Worm (Caenorhabditis elegans): ENCODE data around the gene H35N09.2.

DNA sequence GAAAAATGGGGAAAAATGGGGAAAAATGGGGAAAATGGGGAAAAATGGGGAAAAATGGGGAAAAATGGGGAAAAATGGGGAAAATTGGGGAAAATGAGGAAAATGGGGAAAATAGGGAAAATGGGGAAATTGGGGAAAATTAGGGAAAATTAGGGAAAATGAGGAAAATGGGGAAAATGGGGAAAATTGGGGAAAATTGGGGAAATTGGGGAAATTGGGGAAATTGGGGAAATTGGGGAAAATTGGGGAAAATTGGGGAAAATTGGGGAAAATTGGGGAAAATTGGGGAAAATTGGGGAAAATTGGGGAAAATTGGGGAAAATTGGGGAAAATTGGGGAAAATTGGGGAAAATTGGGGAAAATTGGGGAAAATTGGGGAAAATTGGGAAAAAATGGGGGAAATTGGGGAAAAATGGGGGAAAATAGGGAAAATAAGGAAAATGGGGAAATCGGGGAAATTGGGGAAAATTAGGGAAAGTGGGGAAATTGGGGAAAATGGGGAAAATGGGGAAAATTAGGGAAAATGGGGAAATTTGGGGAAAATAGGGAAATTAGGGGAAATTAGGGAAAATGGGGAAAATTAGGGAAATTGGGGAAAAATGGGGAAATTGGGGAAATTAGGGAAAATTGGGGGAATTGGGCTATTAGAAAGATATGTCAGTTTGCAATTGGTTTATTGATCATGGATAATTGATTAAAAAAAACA lies 2.0 kb downstream of the H35N09.2 start:
- no peak for TF ChIP-seq zag-1 (tag; optimal IDR thresholded peaks at IDR 0.05)
- TF ChIP-seq nfya-1 (tag; optimal IDR thresholded peaks at IDR 0.05; ENCODE audit: insufficient read depth) = no peak
- TF ChIP-seq skn-1 (tag; optimal IDR thresholded peaks at IDR 0.05) = no peak
- no peak for TF ChIP-seq nhr-25 (tag; optimal IDR thresholded peaks at IDR 0.05)
- no peak for TF ChIP-seq pha-4 (tag; optimal IDR thresholded peaks at IDR 0.05)

Measured in whole organism, L3 larva.